Worm (Caenorhabditis elegans): ENCODE measurements around the gene Y105C5A.1272.

- no peak for TF ChIP-seq klf-2 (GFP tag; conservative IDR thresholded peaks at IDR 0.05)
- no peak for TF ChIP-seq med-1 (GFP tag; optimal IDR thresholded peaks at IDR 0.05; ENCODE audit: insufficient read depth)
- TF ChIP-seq ztf-23 (GFP tag; IDR thresholded peaks at IDR 0.05): no peak
- TF ChIP-seq T22C8.4 (GFP tag; IDR thresholded peaks at IDR 0.05): no peak
- no peak for TF ChIP-seq ref-1 (GFP tag; conservative IDR thresholded peaks at IDR 0.05)
- TF ChIP-seq cog-1 (tag; optimal IDR thresholded peaks at IDR 0.05): no peak
- no peak for TF ChIP-seq flt-1 (GFP tag; IDR thresholded peaks at IDR 0.05)
- no peak for TF ChIP-seq tab-1 (GFP tag; IDR thresholded peaks at IDR 0.05)
- TF ChIP-seq ztf-29 (GFP tag; IDR thresholded peaks at IDR 0.05): no peak
Observed at ce11 chrIV:15695274-15695673, 48.5 kb downstream of the Y105C5A.1272 start.
